Fruit fly (Drosophila melanogaster): ENCODE data around the gene Tb.

DNA sequence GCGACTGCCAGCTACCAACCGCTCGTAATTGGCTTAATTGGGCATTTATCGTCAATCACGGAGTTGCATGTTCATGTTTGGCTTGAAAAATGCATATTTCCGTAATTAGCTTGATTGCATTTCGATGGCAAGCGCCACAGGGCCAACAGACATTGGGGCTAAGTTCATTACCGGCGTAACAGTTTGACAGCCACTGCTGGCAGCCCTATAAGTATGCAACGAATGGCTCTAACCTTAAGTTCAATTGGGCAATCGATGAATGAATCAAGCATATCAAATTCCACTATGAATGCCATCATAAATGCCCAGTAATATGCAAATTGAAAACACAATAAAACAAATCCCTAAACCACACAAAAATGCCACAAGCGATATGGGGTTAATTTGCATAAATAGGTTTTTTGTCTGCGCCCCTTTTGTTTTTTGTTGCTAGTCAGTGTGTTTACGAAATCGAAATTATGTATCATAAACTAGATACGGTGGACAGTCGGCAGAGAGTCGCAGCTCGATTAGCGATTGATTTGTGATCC, 759 bp upstream of the Tb start:
- TF ChIP-seq tj (GFP tag; optimal IDR thresholded peaks at IDR 0.05) (no peak), bab1 (GFP tag; optimal IDR thresholded peaks at IDR 0.05) (no peak), CG14711 (tag; optimal IDR thresholded peaks at IDR 0.05) (no peak)

All from whole organism, adult.